Worm (Caenorhabditis elegans) whole organism, dauer: Measurements from ENCODE around the gene sre-12.

Experiments used
- unc-62 ChIP-seq: sonication (generic microtip); optimal IDR thresholded peaks from 2 replicates; lab custom pipeline; 2017; ENCODE audit warnings: missing biosample characterization, missing genetic modification reagents, missing genetic modification characterization

sre-12 gene

ce11 chrV:6979019-6979418 lies at the start of gene sre-12:
sre-12 (minus strand) TSS chrV:6979119.
- no peak for TF ChIP-seq unc-62 (GFP tag; lab: Kevin White, UChicago)

ce11 chrV:7027055-7027454 lies 48.1 kb upstream of the sre-12 start, which contains the start of gene F20A1.6:
F20A1.6 (minus strand) TSS chrV:7027155.
- TF ChIP-seq unc-62 (GFP tag; lab: Kevin White, UChicago) = no peak

- TF ChIP-seq unc-62 (GFP tag; lab: Kevin White, UChicago) = no peak
Measured at ce11 chrV:7022981-7023380, 44.1 kb upstream of the sre-12 start.

- TF ChIP-seq unc-62 (GFP tag; lab: Kevin White, UChicago) = no peak
Measured at ce11 chrV:7021772-7022171, 42.9 kb upstream of the sre-12 start, which contains the start of gene F20A1.4. F20A1.4 (minus strand) TSS chrV:7021872.

ce11 chrV:7017059-7017458 lies 38.1 kb upstream of the sre-12 start, which contains the start of gene srsx-32:
srsx-32 (plus strand) TSS chrV:7017359.
- TF ChIP-seq unc-62 (GFP tag; lab: Kevin White, UChicago) = no peak

- no peak for TF ChIP-seq unc-62 (GFP tag; lab: Kevin White, UChicago)
Measured at ce11 chrV:7015872-7016271, 37.0 kb upstream of the sre-12 start, which contains the start of gene C33G8.13. C33G8.13 (minus strand) TSS chrV:7015972.

- no peak for TF ChIP-seq unc-62 (GFP tag; lab: Kevin White, UChicago)
Measured at ce11 chrV:7012617-7013016, 33.7 kb upstream of the sre-12 start, which contains the start of gene srw-127. srw-127 (plus strand) TSS chrV:7012917.

- no peak for TF ChIP-seq unc-62 (GFP tag; lab: Kevin White, UChicago)
Measured at ce11 chrV:7009461-7009860, 30.5 kb upstream of the sre-12 start, which contains the start of gene C33G8.2. C33G8.2 (plus strand) TSS chrV:7009761.

- TF ChIP-seq unc-62 (GFP tag; lab: Kevin White, UChicago) = no peak
Measured at ce11 chrV:7007307-7007706, 28.4 kb upstream of the sre-12 start, which contains the start of gene drd-10. drd-10 (plus strand) TSS chrV:7007607.

ce11 chrV:7005964-7006363 lies 27.0 kb upstream of the sre-12 start, which contains the start of gene spig-10:
spig-10 (plus strand) TSS chrV:7006264.
- TF ChIP-seq unc-62 (GFP tag; lab: Kevin White, UChicago) = no peak

- TF ChIP-seq unc-62 (GFP tag; lab: Kevin White, UChicago) = no peak
Measured at ce11 chrV:7003850-7004249, 24.9 kb upstream of the sre-12 start, which contains the start of gene srab-4. srab-4 (plus strand) TSS chrV:7004150.

ce11 chrV:7000734-7001133 lies 21.8 kb upstream of the sre-12 start:
- TF ChIP-seq unc-62 (GFP tag; lab: Kevin White, UChicago) = no peak

- TF ChIP-seq unc-62 (GFP tag; lab: Kevin White, UChicago) = no peak
Measured at ce11 chrV:6998303-6998884, 19.5 kb upstream of the sre-12 start, which contains the start of gene nhr-42. nhr-42 (plus strand) TSS chrV:6998819.

ce11 chrV:6997041-6997552 lies 18.2 kb upstream of the sre-12 start, which contains the start of gene nhr-107:
nhr-107 (minus strand) TSS chrV:6997091.
- no peak for TF ChIP-seq unc-62 (GFP tag; lab: Kevin White, UChicago)

ce11 chrV:6993999-6994398 lies 15.1 kb upstream of the sre-12 start:
- no peak for TF ChIP-seq unc-62 (GFP tag; lab: Kevin White, UChicago)

ce11 chrV:6991771-6992170 lies 12.9 kb upstream of the sre-12 start, which contains the start of gene nhr-162:
nhr-162 (minus strand) TSS chrV:6991871.
- TF ChIP-seq unc-62 (GFP tag; lab: Kevin White, UChicago) = no peak
